Worm (Caenorhabditis elegans): ENCODE data around the gene nrps-1.

Gene nrps-1

DNA sequence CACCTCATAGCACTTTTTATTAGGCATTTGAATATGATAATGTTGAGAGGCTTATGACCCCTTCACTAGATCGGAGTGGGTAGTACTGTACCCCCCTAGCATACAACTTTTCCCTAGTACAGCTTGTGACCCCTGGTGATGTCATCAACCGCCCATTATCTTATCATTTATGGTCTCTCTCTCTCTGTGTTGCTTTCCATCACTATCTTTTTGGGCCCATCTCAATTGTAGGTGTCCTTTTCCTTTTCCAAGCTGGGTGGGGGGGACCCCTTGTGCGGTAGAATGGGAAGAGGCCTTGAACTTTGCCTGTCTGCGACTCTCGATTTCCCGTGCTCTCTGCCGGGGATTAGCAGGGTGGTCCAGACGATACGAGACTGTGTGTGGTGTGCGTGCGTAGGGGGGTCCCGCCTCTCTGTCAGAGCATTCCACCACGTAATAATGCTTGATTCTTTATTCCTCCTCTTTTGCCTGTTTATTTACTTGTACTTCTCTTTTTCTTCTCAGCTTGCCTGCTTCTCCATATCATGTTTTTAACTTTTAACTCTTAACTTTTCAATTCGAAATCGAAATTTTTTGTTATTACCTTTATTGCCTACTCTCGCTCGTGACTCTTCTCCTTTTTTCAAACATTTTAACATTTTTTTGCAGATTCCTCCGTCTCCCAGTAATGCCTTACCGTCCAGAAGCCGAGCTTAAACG lies 26.2 kb downstream of the nrps-1 start, which contains the start of gene ztf-29:
TSS of gene ztf-29 (plus strand) at position 649 of the 699 bp plus-strand sequence.
- TF ChIP-seq ham-2 (GFP tag; optimal IDR thresholded peaks at IDR 0.05) (peak; percentile 49), cnd-1 (tag; optimal IDR thresholded peaks at IDR 0.05) (no peak), elt-1 (tag; optimal IDR thresholded peaks at IDR 0.05; ENCODE audit: borderline replicate concordance, insufficient read depth) (peak; percentile 70), drap-1 (GFP tag; optimal IDR thresholded peaks at IDR 0.05) (no peak), sem-2 (GFP tag; optimal IDR thresholded peaks at IDR 0.05) (peak; percentile 28), ceh-83 (GFP tag; optimal IDR thresholded peaks at IDR 0.05) (no peak), unc-39 (tag; optimal IDR thresholded peaks at IDR 0.05) (no peak)

DNA sequence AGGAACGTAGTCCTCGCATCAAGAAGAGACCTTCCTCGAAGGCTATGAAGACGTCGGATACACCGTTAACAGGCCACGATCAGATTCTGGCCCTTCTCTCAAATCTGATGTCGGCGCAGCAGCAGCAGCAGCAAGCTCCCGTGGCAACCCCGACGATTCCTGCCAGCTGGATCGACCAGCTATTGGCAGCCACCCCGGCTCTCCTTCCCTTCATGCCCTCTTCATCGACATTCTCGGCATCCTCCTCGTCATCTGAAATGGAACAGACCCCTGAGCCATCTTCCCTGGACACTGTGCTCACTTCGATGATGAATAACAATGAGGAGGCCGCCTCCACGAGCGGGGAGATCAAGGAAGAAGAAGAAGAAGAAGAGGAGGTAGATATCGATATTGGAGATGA lies 27.1 kb downstream of the nrps-1 start:
- TF ChIP-seq mls-2 (tag; optimal IDR thresholded peaks at IDR 0.05) (no peak), nhr-28 (tag; optimal IDR thresholded peaks at IDR 0.05) (no peak), lsy-2 (tag; optimal IDR thresholded peaks at IDR 0.05) (no peak), tbx-8 (GFP tag; optimal IDR thresholded peaks at IDR 0.05) (no peak), unc-62 (GFP tag; optimal IDR thresholded peaks at IDR 0.05) (no peak), drap-1 (GFP tag; optimal IDR thresholded peaks at IDR 0.05) (no peak), blmp-1 (tag; optimal IDR thresholded peaks at IDR 0.05) (no peak), sptf-1 (tag; optimal IDR thresholded peaks at IDR 0.05) (no peak), zip-8 (tag; optimal IDR thresholded peaks at IDR 0.05) (no peak), nhr-76 (tag; optimal IDR thresholded peaks at IDR 0.05) (no peak), pha-4 (tag; optimal IDR thresholded peaks at IDR 0.05) (no peak), sem-2 (GFP tag; optimal IDR thresholded peaks at IDR 0.05) (no peak), snpc-4 (tag; optimal IDR thresholded peaks at IDR 0.05) (no peak), M03D4.4 (tag; optimal IDR thresholded peaks at IDR 0.05) (no peak), ceh-43 (GFP tag; optimal IDR thresholded peaks at IDR 0.05) (no peak), mep-1 (tag; optimal IDR thresholded peaks at IDR 0.05) (no peak), ztf-11 (tag; optimal IDR thresholded peaks at IDR 0.05) (no peak), nhr-12 (tag; optimal IDR thresholded peaks at IDR 0.05) (no peak)

DNA sequence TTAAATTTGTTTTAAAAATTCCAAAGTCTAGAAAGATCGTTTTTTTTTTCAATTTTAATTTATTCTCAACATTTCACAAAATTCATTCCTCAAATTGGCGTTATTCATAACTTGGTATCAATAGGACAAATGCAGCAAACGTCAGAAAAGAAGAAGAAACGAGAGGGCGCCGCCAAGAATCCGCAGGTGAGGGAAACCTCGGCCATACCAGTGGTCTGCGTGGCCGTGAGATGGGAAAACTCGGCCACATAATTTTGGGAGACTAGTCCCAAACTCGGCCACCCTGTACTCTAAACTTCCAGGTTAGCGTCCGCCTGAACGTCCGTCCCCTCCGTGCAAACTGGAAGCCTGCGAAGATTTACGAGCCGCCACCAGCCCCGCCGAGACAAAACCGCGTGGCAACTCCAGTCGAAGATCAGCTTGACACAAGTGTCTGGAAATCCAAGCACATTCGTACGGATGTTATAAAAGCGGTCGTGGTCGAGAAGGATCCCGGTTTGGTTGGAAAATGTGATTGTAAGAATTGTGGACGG lies 29.0 kb downstream of the nrps-1 start, which contains the start of gene Y66D12A.11:
TSS of gene Y66D12A.11 (plus strand) at position 51 of the 533 bp plus-strand sequence.
- TF ChIP-seq mab-5 (tag; optimal IDR thresholded peaks at IDR 0.05) (no peak), ceh-39 (tag; optimal IDR thresholded peaks at IDR 0.05) (no peak), unc-120 (tag; optimal IDR thresholded peaks at IDR 0.05; ENCODE audit: poor library complexity, severe bottlenecking) (no peak), nhr-12 (tag; optimal IDR thresholded peaks at IDR 0.05) (no peak), tbx-8 (GFP tag; optimal IDR thresholded peaks at IDR 0.05) (no peak), ceh-83 (GFP tag; optimal IDR thresholded peaks at IDR 0.05) (no peak), sptf-1 (tag; optimal IDR thresholded peaks at IDR 0.05) (no peak), mls-2 (tag; optimal IDR thresholded peaks at IDR 0.05) (no peak), lsy-2 (tag; optimal IDR thresholded peaks at IDR 0.05) (no peak), sem-2 (GFP tag; optimal IDR thresholded peaks at IDR 0.05) (no peak), snpc-4 (tag; optimal IDR thresholded peaks at IDR 0.05) (no peak), elt-1 (tag; optimal IDR thresholded peaks at IDR 0.05; ENCODE audit: borderline replicate concordance, insufficient read depth) (no peak), ceh-43 (GFP tag; optimal IDR thresholded peaks at IDR 0.05) (no peak), nhr-76 (tag; optimal IDR thresholded peaks at IDR 0.05) (no peak), ztf-11 (tag; optimal IDR thresholded peaks at IDR 0.05) (no peak), ces-1 (GFP tag; optimal IDR thresholded peaks at IDR 0.05) (no peak)

DNA sequence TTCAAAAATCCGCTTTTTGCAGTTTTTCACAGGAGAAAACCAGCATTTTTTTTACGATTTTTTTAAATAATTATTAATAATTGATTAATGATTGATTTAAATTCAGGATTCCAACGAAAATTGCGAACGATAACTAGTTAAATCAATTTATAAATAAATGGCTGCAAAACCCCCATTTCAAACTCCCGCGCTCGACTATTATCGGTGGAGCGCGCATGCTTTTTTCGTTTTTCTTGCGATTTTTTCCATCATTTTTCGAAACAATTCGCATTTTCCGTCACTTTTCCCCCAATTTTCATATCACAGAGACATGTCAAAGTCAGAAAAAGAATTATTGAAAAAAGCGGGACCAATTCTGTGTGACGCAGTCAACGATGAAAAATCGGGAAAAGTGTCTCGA lies 31.1 kb downstream of the nrps-1 start, which contains the start of gene Y66D12A.10:
TSS of gene Y66D12A.10 (plus strand) at position 273 of the 400 bp plus-strand sequence.
- TF ChIP-seq zip-8 (tag; optimal IDR thresholded peaks at IDR 0.05) (no peak), cnd-1 (tag; optimal IDR thresholded peaks at IDR 0.05) (no peak), mab-5 (tag; optimal IDR thresholded peaks at IDR 0.05) (no peak), lsy-2 (tag; optimal IDR thresholded peaks at IDR 0.05) (peak; percentile 13), ham-2 (GFP tag; optimal IDR thresholded peaks at IDR 0.05) (no peak), ces-1 (GFP tag; optimal IDR thresholded peaks at IDR 0.05) (peak; percentile 41), unc-62 (GFP tag; optimal IDR thresholded peaks at IDR 0.05) (no peak), lin-13 (tag; optimal IDR thresholded peaks at IDR 0.05) (no peak), nhr-28 (tag; optimal IDR thresholded peaks at IDR 0.05) (no peak), ceh-83 (GFP tag; optimal IDR thresholded peaks at IDR 0.05) (no peak), flh-1 (GFP tag; optimal IDR thresholded peaks at IDR 0.05) (no peak), mep-1 (tag; optimal IDR thresholded peaks at IDR 0.05) (peak; percentile 51), ceh-43 (GFP tag; optimal IDR thresholded peaks at IDR 0.05) (no peak), nhr-76 (tag; optimal IDR thresholded peaks at IDR 0.05) (no peak), pha-4 (tag; optimal IDR thresholded peaks at IDR 0.05) (no peak), ceh-39 (tag; optimal IDR thresholded peaks at IDR 0.05) (peak; percentile 7), hlh-1 (tag; optimal IDR thresholded peaks at IDR 0.05) (no peak), snpc-4 (tag; optimal IDR thresholded peaks at IDR 0.05) (no peak), drap-1 (GFP tag; optimal IDR thresholded peaks at IDR 0.05) (no peak), sptf-1 (tag; optimal IDR thresholded peaks at IDR 0.05) (no peak), sem-2 (GFP tag; optimal IDR thresholded peaks at IDR 0.05) (no peak), bed-3 (GFP tag; optimal IDR thresholded peaks at IDR 0.05) (no peak), M03D4.4 (tag; optimal IDR thresholded peaks at IDR 0.05) (no peak), elt-1 (tag; optimal IDR thresholded peaks at IDR 0.05; ENCODE audit: borderline replicate concordance, insufficient read depth) (no peak), nhr-237 (tag; optimal IDR thresholded peaks at IDR 0.05) (peak; percentile 22), unc-120 (tag; optimal IDR thresholded peaks at IDR 0.05; ENCODE audit: poor library complexity, severe bottlenecking) (no peak)

Measured in whole organism, mixed stage, embryonic.